Fruit fly (Drosophila melanogaster): ENCODE data around the gene CG12502.

The CG12502 gene

DNA sequence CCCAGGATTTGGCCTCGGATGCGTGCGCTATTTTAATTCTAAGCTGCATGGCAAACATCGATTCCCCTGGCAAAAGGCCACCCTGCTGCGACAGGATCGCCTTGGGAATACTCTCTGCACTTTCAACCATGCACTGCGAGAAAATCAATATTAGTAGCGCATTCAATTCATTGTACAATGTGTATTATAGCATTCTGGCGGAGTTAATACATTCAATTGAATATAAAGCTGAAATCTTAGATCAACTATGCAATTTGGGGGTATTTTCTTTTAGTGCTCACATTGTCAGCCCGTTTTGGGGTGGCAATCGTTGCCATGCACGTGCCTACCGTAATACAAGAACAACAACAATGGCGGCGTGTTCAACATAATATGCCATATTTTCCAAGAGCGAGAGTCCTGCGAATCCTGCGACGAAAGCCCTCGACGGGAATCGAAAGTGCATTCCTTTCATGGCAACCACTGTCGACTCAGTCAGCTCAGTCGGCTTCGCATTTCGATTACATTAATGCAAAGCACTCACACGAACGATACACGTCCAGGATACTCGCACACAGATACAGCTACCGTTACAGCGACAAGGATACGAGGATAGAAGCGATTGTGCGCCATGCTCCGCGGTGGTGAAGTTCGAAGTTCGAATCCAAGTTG is 42.6 kb downstream of the CG12502 start (continued):
- TF ChIP-seq Gug (GFP tag; IDR thresholded peaks at IDR 0.05) (no peak), dysf (GFP tag; IDR thresholded peaks at IDR 0.05) (0 out of 3 replicates have a peak, but pooled peaks have one; percentile 19), CG13296 (GFP tag; optimal IDR thresholded peaks at IDR 0.05) (no peak), az2 (GFP tag; optimal IDR thresholded peaks at IDR 0.05) (peak; percentile 50), pros (GFP tag; optimal IDR thresholded peaks at IDR 0.05) (peak; percentile 94), bab2 (GFP tag; optimal IDR thresholded peaks at IDR 0.05) (no peak), CG30020 (tag; optimal IDR thresholded peaks at IDR 0.05) (no peak), repo (GFP tag; optimal IDR thresholded peaks at IDR 0.05) (no peak), disco-r (GFP tag; optimal IDR thresholded peaks at IDR 0.05) (no peak), Side (GFP tag; optimal IDR thresholded peaks at IDR 0.05) (no peak), Opbp (GFP tag; IDR thresholded peaks at IDR 0.05; ENCODE audit: partially characterized antibody) (no peak), sr (GFP tag; IDR thresholded peaks at IDR 0.05) (no peak), CG7987 (GFP tag; optimal IDR thresholded peaks at IDR 0.05) (no peak), CG6689 (GFP tag; IDR thresholded peaks at IDR 0.05) (peak; percentile 32; the same call in 1 of the 2 replicates), CG2678 (tag; optimal IDR thresholded peaks at IDR 0.05) (peak; percentile 55), zen2 (GFP tag; IDR thresholded peaks at IDR 0.05; ENCODE audit: partially characterized antibody) (no peak), CG3726 (GFP tag; IDR thresholded peaks at IDR 0.05) (no peak), CG7786 (GFP tag; optimal IDR thresholded peaks at IDR 0.05) (no peak), slp2 (GFP tag; optimal IDR thresholded peaks at IDR 0.05) (no peak), dati (GFP tag; IDR thresholded peaks at IDR 0.05) (no peak), CG16813 (GFP tag; IDR thresholded peaks at IDR 0.05; ENCODE audit: partially characterized antibody) (no peak), wor (GFP tag; IDR thresholded peaks at IDR 0.05) (no peak), Dbx (GFP tag; IDR thresholded peaks at IDR 0.05) (no peak), seq (GFP tag; IDR thresholded peaks at IDR 0.05) (0 out of 2 replicates have a peak, but pooled peaks have one; percentile 30), abd-A (tag; optimal IDR thresholded peaks at IDR 0.05) (no peak), CG5245 (GFP tag; optimal IDR thresholded peaks at IDR 0.05) (no peak), HLH54F (GFP tag; optimal IDR thresholded peaks at IDR 0.05) (no peak), CG18599 (GFP tag; optimal IDR thresholded peaks at IDR 0.05) (peak; percentile 40), Oli (tag; optimal IDR thresholded peaks at IDR 0.05) (peak; percentile 46), Xrp1 (GFP tag; IDR thresholded peaks at IDR 0.05) (peak; percentile 74), cwo (GFP tag; optimal IDR thresholded peaks at IDR 0.05) (no peak), inv (GFP tag; IDR thresholded peaks at IDR 0.05; ENCODE audit: partially characterized antibody) (no peak), Bdp1 (GFP tag; optimal IDR thresholded peaks at IDR 0.05) (no peak), CG30403 (GFP tag; optimal IDR thresholded peaks at IDR 0.05) (peak; percentile 38), CG12155 (GFP tag; optimal IDR thresholded peaks at IDR 0.05) (no peak), Elba2 (GFP tag; optimal IDR thresholded peaks at IDR 0.05) (no peak), CG16815 (GFP tag; optimal IDR thresholded peaks at IDR 0.05) (peak; percentile 24), dmrt99B (tag; optimal IDR thresholded peaks at IDR 0.05) (peak; percentile 52), CG32767 (GFP tag; IDR thresholded peaks at IDR 0.05) (no peak), HmgZ (tag; optimal IDR thresholded peaks at IDR 0.05) (no peak), gsb (GFP tag; IDR thresholded peaks at IDR 0.05) (no peak), jumu (GFP tag; optimal IDR thresholded peaks at IDR 0.05) (no peak), CG4730 (GFP tag; IDR thresholded peaks at IDR 0.05) (no peak), CG10267 (tag; optimal IDR thresholded peaks at IDR 0.05) (no peak), ara (GFP tag; IDR thresholded peaks at IDR 0.05) (peak; percentile 33; the same call in 1 of the 2 replicates), CG10274 (GFP tag; optimal IDR thresholded peaks at IDR 0.05) (no peak), CG8359 (GFP tag; optimal IDR thresholded peaks at IDR 0.05; ENCODE audit: borderline replicate concordance) (no peak), kay (GFP tag; optimal IDR thresholded peaks at IDR 0.05) (no peak), CG11695 (GFP tag; IDR thresholded peaks at IDR 0.05) (no peak), ATbp (GFP tag; optimal IDR thresholded peaks at IDR 0.05) (peak; percentile 22)
